Fruit fly (Drosophila melanogaster) whole organism, embryonic: ENCODE data around the gene JIL-1.
A peak's percentile ranks its signal among the peaks of the same experiment; 100 is the strongest.

Source experiments
- Ada2b ChIP-seq: fragments of 200-800 bp; sonication (Bioruptor generic); IDR thresholded peaks from 2 replicates; pipeline ENCODE4 v1.3.6; 2022; ENCODE audit warnings: missing biosample characterization, missing genetic modification characterization
- Atf6 ChIP-seq: fragments of 200-800 bp; sonication (Bioruptor generic); IDR thresholded peaks from 2 replicates; pipeline ENCODE4 v1.3.6; 2022; ENCODE audit warnings: missing biosample characterization, missing genetic modification characterization
- Bteb2 ChIP-seq: fragments of 200-800 bp; sonication (Bioruptor generic); optimal IDR thresholded peaks from 2 replicates; lab custom pipeline; 2016; ENCODE audit warnings: missing biosample characterization, missing genetic modification characterization
- CG10979 ChIP-seq: fragments of 200-800 bp; sonication (Bioruptor generic); optimal IDR thresholded peaks from 2 replicates; lab custom pipeline; 2018; ENCODE audit warnings: missing biosample characterization, mild to moderate bottlenecking, missing genetic modification characterization, moderate library complexity
- CG11247 ChIP-seq: fragments of 200-800 bp; sonication (Bioruptor generic); IDR thresholded peaks from 2 replicates; pipeline ENCODE4 v1.3.6; 2022; ENCODE audit warnings: missing biosample characterization, missing genetic modification characterization
- CG11504 ChIP-seq: fragments of 200-800 bp; sonication (Bioruptor generic); optimal IDR thresholded peaks from 3 replicates; lab custom pipeline; 2019; ENCODE audit warnings: missing biosample characterization, mild to moderate bottlenecking, missing genetic modification characterization, moderate library complexity
- CG11696 ChIP-seq: fragments of 200-800 bp; sonication (Bioruptor generic); IDR thresholded peaks from 2 replicates; pipeline ENCODE4 v1.3.6; 2022; ENCODE audit warnings: missing biosample characterization, missing genetic modification characterization
- CG12071 ChIP-seq: fragments of 200-800 bp; sonication (Bioruptor generic); optimal IDR thresholded peaks from 3 replicates; lab custom pipeline; 2018; ENCODE audit warnings: missing biosample characterization, mild to moderate bottlenecking, missing genetic modification characterization
- CG12155 ChIP-seq: fragments of 200-800 bp; sonication (Bioruptor generic); optimal IDR thresholded peaks from 3 replicates; lab custom pipeline; 2016; ENCODE audit warnings: missing biosample characterization, missing genetic modification characterization
- CG2199 ChIP-seq: fragments of 200-800 bp; sonication (Bioruptor generic); IDR thresholded peaks from 3 replicates; pipeline ENCODE4 v1.3.6; 2022; ENCODE audit warnings: missing biosample characterization, missing genetic modification characterization
- CG31441 ChIP-seq: fragments of 200-800 bp; sonication (Bioruptor generic); IDR thresholded peaks from 2 replicates; pipeline ENCODE4 v1.3.6; 2022; ENCODE audit warnings: missing biosample characterization, missing genetic modification characterization
- CG3163 ChIP-seq: fragments of 200-800 bp; sonication (Bioruptor generic); optimal IDR thresholded peaks from 3 replicates; lab custom pipeline; 2016; ENCODE audit warnings: missing biosample characterization, missing genetic modification characterization
- CG34422 ChIP-seq: fragments of 200-800 bp; sonication (Bioruptor generic); IDR thresholded peaks from 3 replicates; pipeline ENCODE4 v1.3.6; 2022; ENCODE audit warnings: missing biosample characterization, missing genetic modification characterization
- CG3995 ChIP-seq: fragments of 200-800 bp; sonication (Bioruptor generic); optimal IDR thresholded peaks from 3 replicates; lab custom pipeline; 2016; ENCODE audit warnings: missing biosample characterization, missing genetic modification characterization
- CG4328 ChIP-seq: fragments of 200-800 bp; sonication (Bioruptor generic); optimal IDR thresholded peaks from 3 replicates; lab custom pipeline; 2017; ENCODE audit warnings: missing biosample characterization, missing genetic modification reagents, missing genetic modification characterization
- CG7786 ChIP-seq: fragments of 200-800 bp; sonication (Bioruptor generic); optimal IDR thresholded peaks from 2 replicates; lab custom pipeline; 2016; ENCODE audit warnings: missing biosample characterization, missing genetic modification characterization
- CG9215 ChIP-seq: fragments of 200-800 bp; sonication (Bioruptor generic); IDR thresholded peaks from 2 replicates; pipeline ENCODE4 v1.3.6; 2022; ENCODE audit warnings: missing biosample characterization, missing genetic modification characterization
- CG9727 ChIP-seq: fragments of 200-800 bp; sonication (Bioruptor generic); optimal IDR thresholded peaks from 3 replicates; lab custom pipeline; 2017; ENCODE audit warnings: missing biosample characterization, mild to moderate bottlenecking, missing genetic modification characterization
- Dip2 ChIP-seq: fragments of 200-800 bp; sonication (Bioruptor generic); IDR thresholded peaks from 2 replicates; pipeline ENCODE4 v1.3.6; 2022; ENCODE audit warnings: missing biosample characterization, missing genetic modification characterization
- Dp ChIP-seq: fragments of 200-800 bp; sonication (Bioruptor generic); optimal IDR thresholded peaks from 2 replicates; lab custom pipeline; 2018; ENCODE audit warnings: missing biosample characterization, mild to moderate bottlenecking, missing genetic modification characterization, moderate library complexity
- Ets97D ChIP-seq: fragments of 200-800 bp; sonication (Bioruptor generic); optimal IDR thresholded peaks from 3 replicates; lab custom pipeline; 2016; ENCODE audit warnings: missing biosample characterization, missing genetic modification characterization
- Kr ChIP-seq: fragments of 200-800 bp; sonication (Bioruptor generic); optimal IDR thresholded peaks from 2 replicates; lab custom pipeline; 2017; ENCODE audit warnings: missing biosample characterization, mild to moderate bottlenecking, missing genetic modification characterization
- MTF-1 ChIP-seq: fragments of 200-800 bp; sonication (Bioruptor generic); optimal IDR thresholded peaks from 2 replicates; lab custom pipeline; 2018; ENCODE audit warnings: missing biosample characterization, mild to moderate bottlenecking, missing genetic modification characterization, borderline replicate concordance
- Opbp ChIP-seq: fragments of 200-800 bp; sonication (Bioruptor generic); IDR thresholded peaks from 3 replicates; pipeline ENCODE4 v1.3.6; 2022; ENCODE audit warnings: missing biosample characterization, missing genetic modification characterization; ENCODE audit not compliant: partially characterized antibody
- Pdp1 ChIP-seq, 2 experiments: fragments of 200-800 bp; sonication (Bioruptor generic); optimal IDR thresholded peaks; 3 replicates each; lab custom pipeline; 2016; ENCODE audit warnings: missing biosample characterization in 2 of 2, missing genetic modification characterization in 2 of 2, mild to moderate bottlenecking in 1 of 2, moderate library complexity in 1 of 2
- Sry-δ ChIP-seq: fragments of 200-800 bp; sonication (Bioruptor generic); optimal IDR thresholded peaks from 2 replicates; lab custom pipeline; 2016; ENCODE audit warnings: missing biosample characterization, missing genetic modification characterization
- Trl ChIP-seq, 3 experiments: fragments of >200 bp in 2 of 3; fragments of 200-800 bp in 1 of 3; sonication (Bioruptor generic) in 1 of 3; optimal IDR thresholded peaks; 2 replicates in 1 of 3; 3 replicates in 2 of 3; lab custom pipeline; 2016 to 2017; ENCODE audit warnings: missing biosample characterization in 1 of 3, missing genetic modification characterization in 1 of 3
- ato ChIP-seq: fragments of 200-800 bp; sonication (Bioruptor generic); IDR thresholded peaks from 2 replicates; pipeline ENCODE4 v1.3.6; 2022; ENCODE audit warnings: missing biosample characterization, missing genetic modification characterization; ENCODE audit not compliant: partially characterized antibody
- cg ChIP-seq: fragments of 200-800 bp; sonication (Bioruptor generic); optimal IDR thresholded peaks from 3 replicates; lab custom pipeline; 2019; ENCODE audit warnings: missing biosample characterization, mild to moderate bottlenecking, missing genetic modification characterization, moderate library complexity
- disco-r ChIP-seq: fragments of 200-800 bp; sonication (Bioruptor generic); optimal IDR thresholded peaks from 2 replicates; lab custom pipeline; 2016; ENCODE audit warnings: missing biosample characterization, missing genetic modification characterization
- dysf ChIP-seq: fragments of 200-800 bp; sonication (Bioruptor generic); IDR thresholded peaks from 3 replicates; pipeline ENCODE4 v1.3.6; 2022; ENCODE audit warnings: missing biosample characterization, missing genetic modification characterization
- grau ChIP-seq: fragments of 200-800 bp; optimal IDR thresholded peaks from 3 replicates; lab custom pipeline; 2019; ENCODE audit warnings: missing biosample characterization, mild to moderate bottlenecking, missing genetic modification characterization, moderate library complexity
- gt ChIP-seq: fragments of 200-800 bp; sonication (Bioruptor generic); IDR thresholded peaks from 2 replicates; pipeline ENCODE4 v1.3.6; 2022; ENCODE audit warnings: missing biosample characterization, missing genetic modification characterization
- hkb ChIP-seq, 2 experiments: fragments of 200-800 bp in 1 of 2; fragments of >200 bp in 1 of 2; sonication (Bioruptor generic) in 1 of 2; IDR thresholded peaks in 1 of 2; optimal IDR thresholded peaks in 1 of 2; 2 replicates each; pipeline versions ENCODE4 v1.3.6 to Lab custom; 2017 to 2022; ENCODE audit warnings: missing biosample characterization in 1 of 2, missing genetic modification characterization in 1 of 2
- insv ChIP-seq, 2 experiments: fragments of 200-800 bp; sonication (Bioruptor generic); optimal IDR thresholded peaks; 3 replicates each; lab custom pipeline; 2016 to 2018; ENCODE audit warnings: missing biosample characterization in 2 of 2, missing genetic modification characterization in 2 of 2
- jing ChIP-seq: fragments of 200-800 bp; sonication (Bioruptor generic); optimal IDR thresholded peaks from 2 replicates; lab custom pipeline; 2018; ENCODE audit warnings: missing biosample characterization, mild to moderate bottlenecking, missing genetic modification characterization
- mam ChIP-seq: fragments of 200-800 bp; sonication (Bioruptor generic); optimal IDR thresholded peaks from 3 replicates; lab custom pipeline; 2016; ENCODE audit warnings: missing biosample characterization, missing genetic modification characterization
- mld ChIP-seq: fragments of 200-800 bp; sonication (Bioruptor generic); IDR thresholded peaks from 3 replicates; pipeline ENCODE4 v1.3.6; 2022; ENCODE audit warnings: missing biosample characterization, missing genetic modification characterization; ENCODE audit not compliant: partially characterized antibody
- nmo ChIP-seq: fragments of 200-800 bp; sonication (Bioruptor generic); optimal IDR thresholded peaks from 2 replicates; lab custom pipeline; 2018; ENCODE audit warnings: missing biosample characterization, mild to moderate bottlenecking, missing genetic modification characterization, moderate library complexity
- prd ChIP-seq, 3 experiments: fragments of >200 bp in 2 of 3; fragments of 200-800 bp in 1 of 3; sonication (Bioruptor generic) in 1 of 3; optimal IDR thresholded peaks in 2 of 3; IDR thresholded peaks in 1 of 3; 2 replicates in 2 of 3; 3 replicates in 1 of 3; pipeline versions ENCODE4 v1.3.6 to Lab custom; 2017 to 2022; ENCODE audit warnings: missing biosample characterization in 1 of 3, missing genetic modification characterization in 1 of 3
- run ChIP-seq: fragments of 200-800 bp; sonication (Bioruptor generic); optimal IDR thresholded peaks from 3 replicates; lab custom pipeline; 2018; ENCODE audit warnings: missing biosample characterization, mild to moderate bottlenecking, missing genetic modification characterization
- scrt ChIP-seq: fragments of 200-800 bp; sonication (Bioruptor generic); optimal IDR thresholded peaks from 2 replicates; lab custom pipeline; 2018; ENCODE audit warnings: missing biosample characterization, mild to moderate bottlenecking, missing genetic modification characterization, moderate library complexity
- sisA ChIP-seq: fragments of 200-800 bp; sonication (Bioruptor generic); IDR thresholded peaks from 2 replicates; pipeline ENCODE4 v1.3.6; 2022; ENCODE audit warnings: missing biosample characterization, missing genetic modification characterization
- slp2 ChIP-seq: fragments of 200-800 bp; sonication (Bioruptor generic); optimal IDR thresholded peaks from 2 replicates; lab custom pipeline; 2016; ENCODE audit warnings: missing biosample characterization, missing genetic modification characterization
- toy ChIP-seq: fragments of 200-800 bp; sonication (Bioruptor generic); IDR thresholded peaks from 2 replicates; pipeline ENCODE4 v1.3.6; 2022; ENCODE audit warnings: missing biosample characterization, missing genetic modification characterization
- trem ChIP-seq: fragments of 200-800 bp; optimal IDR thresholded peaks from 3 replicates; lab custom pipeline; 2019; ENCODE audit warnings: missing biosample characterization, mild to moderate bottlenecking, missing genetic modification characterization, moderate library complexity

The JIL-1 gene

dm6 chr3L:11113198-11114197 lies 20.5 kb upstream of the JIL-1 start, which contains the start of gene Sod1 (continued):
- TF ChIP-seq CG34422 (peak; percentile 83; the same call in 1 of the 3 replicates), Sry-δ (peak; percentile 34), CG11696 (GFP tag; lab: Robert Waterston, UW) (peak; percentile 86), nmo (GFP tag; lab: Kevin White, UChicago) (peak; percentile 31), cg (GFP tag; lab: Kevin White, UChicago) (peak; percentile 30), Dip2 (no peak), Pdp1 (GFP tag; optimal IDR thresholded peaks at IDR 0.05; lab: Kevin White, UChicago) (peak in 1 of 2 experiments; percentile 77), dysf (GFP tag; lab: Robert Waterston, UW) (no peak)

dm6 chr3L:11112427-11112826 lies 19.4 kb upstream of the JIL-1 start:
- TF ChIP-seq CG9727 (GFP tag; lab: Kevin White, UChicago) (no peak), sisA (GFP tag; lab: Robert Waterston, UW) (no peak), grau (no peak), insv (GFP tag; optimal IDR thresholded peaks at IDR 0.05; lab: Kevin White, UChicago) (no peak), slp2 (no peak), Kr (GFP tag; lab: Kevin White, UChicago) (no peak), ato (GFP tag; lab: Robert Waterston, UW) (no peak), CG3995 (GFP tag; lab: Kevin White, UChicago) (no peak), Ada2b (no peak), CG12155 (GFP tag; lab: Kevin White, UChicago) (no peak), CG2199 (GFP tag; lab: Robert Waterston, UW) (0 out of 3 replicates have a peak, but pooled peaks have one; percentile 24), disco-r (GFP tag; lab: Kevin White, UChicago) (no peak), gt (GFP tag; lab: Robert Waterston, UW) (no peak), Dp (GFP tag; lab: Kevin White, UChicago) (no peak), CG7786 (GFP tag; lab: Kevin White, UChicago) (no peak), scrt (GFP tag; lab: Kevin White, UChicago) (no peak), Trl (optimal IDR thresholded peaks at IDR 0.05; lab: Kevin White, UChicago) (no peak), Trl (GFP tag; optimal IDR thresholded peaks at IDR 0.05; lab: Kevin White, UChicago) (no peak), CG11696 (GFP tag; lab: Robert Waterston, UW) (0 out of 2 replicates have a peak, but pooled peaks have one; percentile 16), CG11504 (tag; lab: Kevin White, UChicago) (no peak), MTF-1 (GFP tag; lab: Kevin White, UChicago) (no peak), hkb (optimal IDR thresholded peaks at IDR 0.05; lab: Kevin White, UChicago) (no peak), hkb (GFP tag; IDR thresholded peaks at IDR 0.05; lab: Robert Waterston, UW) (no peak), mld (GFP tag; lab: Robert Waterston, UW) (no peak), prd (optimal IDR thresholded peaks at IDR 0.05; lab: Kevin White, UChicago) (no peak), prd (GFP tag; IDR thresholded peaks at IDR 0.05; lab: Robert Waterston, UW) (no peak), CG11247 (GFP tag; lab: Robert Waterston, UW) (no peak), Ets97D (no peak), trem (no peak), CG9215 (GFP tag; lab: Robert Waterston, UW) (no peak), mam (no peak), CG10979 (no peak), toy (GFP tag; lab: Robert Waterston, UW) (no peak), CG31441 (GFP tag; lab: Robert Waterston, UW) (no peak), run (tag; lab: Kevin White, UChicago) (no peak), CG4328 (GFP tag; lab: Kevin White, UChicago) (no peak), Opbp (GFP tag; lab: Robert Waterston, UW) (0 out of 3 replicates have a peak, but pooled peaks have one; percentile 15), CG3163 (GFP tag; lab: Kevin White, UChicago) (no peak), jing (GFP tag; lab: Kevin White, UChicago) (no peak), Bteb2 (GFP tag; lab: Kevin White, UChicago) (no peak), CG12071 (no peak), Atf6 (GFP tag; lab: Robert Waterston, UW) (no peak)
